Worm (Caenorhabditis elegans) whole organism, L4 larva: Measurements from ENCODE around the gene dmd-3.

ENCODE experiments used
- F10B5.3 ChIP-seq: sonication (generic microtip); optimal IDR thresholded peaks from 2 replicates; lab custom pipeline; 2016; ENCODE audit warnings: mild to moderate bottlenecking, missing genetic modification characterization, missing compliant biosample characterization
- F26F4.8 ChIP-seq: fragments of 200-800 bp; sonication (Bioruptor generic); conservative IDR thresholded peaks from 2 replicates; pipeline ENCODE4 v1.3.6; 2022; ENCODE audit warnings: missing genetic modification characterization, missing compliant biosample characterization
- F37D6.2 ChIP-seq: sonication (generic microtip); optimal IDR thresholded peaks from 2 replicates; lab custom pipeline; 2016; ENCODE audit warnings: mild to moderate bottlenecking, missing genetic modification characterization, missing compliant biosample characterization
- F49E8.2 ChIP-seq: sonication (generic microtip); optimal IDR thresholded peaks from 2 replicates; lab custom pipeline; 2016; ENCODE audit warnings: missing compliant biosample characterization, mild to moderate bottlenecking, missing genetic modification characterization, borderline replicate concordance
- T20F7.1 ChIP-seq: fragments of 200-800 bp; sonication (Bioruptor generic); optimal IDR thresholded peaks from 2 replicates; lab custom pipeline; 2018; ENCODE audit warnings: mild to moderate bottlenecking, missing genetic modification characterization, missing compliant biosample characterization
- T26A8.4 ChIP-seq: fragments of 200-800 bp; sonication (Bioruptor generic); IDR thresholded peaks from 2 replicates; pipeline ENCODE4 v1.3.6; 2022; ENCODE audit warnings: missing genetic modification characterization, missing compliant biosample characterization
- Y105C5A.15 ChIP-seq: fragments of 200-800 bp; sonication (Bioruptor generic); IDR thresholded peaks from 2 replicates; pipeline ENCODE4 v1.3.6; 2022; ENCODE audit warnings: missing genetic modification characterization, missing compliant biosample characterization
- Y48G9A.11 ChIP-seq: fragments of 200-800 bp; sonication (Bioruptor generic); IDR thresholded peaks from 2 replicates; pipeline ENCODE4 v1.3.6; 2022; ENCODE audit warnings: missing genetic modification reagents, missing genetic modification characterization, missing compliant biosample characterization
- Y75B8A.6 ChIP-seq: fragments of 200-800 bp; sonication (Bioruptor generic); IDR thresholded peaks from 2 replicates; pipeline ENCODE4 v1.3.6; 2022; ENCODE audit warnings: missing genetic modification reagents, missing genetic modification characterization, missing compliant biosample characterization
- ZK546.5 ChIP-seq, 2 experiments: sonication (generic microtip); optimal IDR thresholded peaks; 2 replicates each; lab custom pipeline; 2017; ENCODE audit warnings: missing biosample characterization in 2 of 2, missing genetic modification characterization in 2 of 2
- aha-1 ChIP-seq: fragments of 150-350 bp; peaks from one replicate; lab custom pipeline; 2014; ENCODE audit warnings: missing biosample characterization, missing genetic modification characterization
- aly-2 ChIP-seq: sonication (generic microtip); optimal IDR thresholded peaks from 2 replicates; lab custom pipeline; 2018; ENCODE audit warnings: missing biosample characterization, missing genetic modification characterization
- ama-1 ChIP-seq: fragments of 150-350 bp; optimal IDR thresholded peaks from 2 replicates; lab custom pipeline; 2014; ENCODE audit warnings: inconsistent platforms, mixed read lengths
- arid-1 ChIP-seq: fragments of 200-800 bp; sonication (Bioruptor generic); conservative IDR thresholded peaks from 2 replicates; pipeline ENCODE4 v1.3.6; 2022; ENCODE audit warnings: missing genetic modification reagents, missing genetic modification characterization, missing compliant biosample characterization
- ceh-20 ChIP-seq: fragments of 200-800 bp; sonication (Bioruptor generic); IDR thresholded peaks from 2 replicates; pipeline ENCODE4 v1.3.6; 2022; ENCODE audit warnings: missing genetic modification reagents, missing genetic modification characterization, missing compliant biosample characterization
- ceh-28 ChIP-seq: fragments of 150-350 bp; optimal IDR thresholded peaks from 2 replicates; lab custom pipeline; 2014; ENCODE audit warnings: missing biosample characterization, missing genetic modification reagents, missing genetic modification characterization
- ceh-32 ChIP-seq: sonication (generic microtip); optimal IDR thresholded peaks from 2 replicates; lab custom pipeline; 2016; ENCODE audit warnings: mild to moderate bottlenecking, missing genetic modification characterization, missing compliant biosample characterization; ENCODE audit not compliant: poor library complexity
- cey-2 ChIP-seq: sonication (generic microtip); optimal IDR thresholded peaks from 3 replicates; lab custom pipeline; 2017; ENCODE audit warnings: missing genetic modification characterization, mild to moderate bottlenecking, missing compliant biosample characterization, antibody characterized with exemption, borderline replicate concordance; ENCODE audit not compliant: insufficient read depth
- daf-16 ChIP-seq, 3 experiments: sonication (generic microtip); optimal IDR thresholded peaks; 2 replicates each; lab custom pipeline; 2016 to 2017; ENCODE audit warnings: missing genetic modification characterization in 3 of 3, missing genetic modification reagents in 3 of 3, mild to moderate bottlenecking in 2 of 3, missing compliant biosample characterization in 2 of 3, missing biosample characterization in 1 of 3, moderate library complexity in 1 of 3
- daf-19 ChIP-seq: fragments of 200-800 bp; sonication (Bioruptor generic); conservative IDR thresholded peaks from 2 replicates; pipeline ENCODE4 v1.3.6; 2022; ENCODE audit warnings: missing genetic modification characterization, missing compliant biosample characterization
- daf-8 ChIP-seq: fragments of 200-800 bp; sonication (Bioruptor generic); IDR thresholded peaks from 2 replicates; pipeline ENCODE4 v1.3.6; 2022; ENCODE audit warnings: missing genetic modification characterization, missing compliant biosample characterization
- dve-1 ChIP-seq: sonication (generic microtip); optimal IDR thresholded peaks from 2 replicates; lab custom pipeline; 2017; ENCODE audit warnings: antibody characterized with exemption, mild to moderate bottlenecking, missing genetic modification characterization, missing compliant biosample characterization; ENCODE audit not compliant: insufficient read depth
- egl-43 ChIP-seq: fragments of 200-800 bp; sonication (Bioruptor generic); IDR thresholded peaks from 2 replicates; pipeline ENCODE4 v1.3.6; 2022; ENCODE audit warnings: missing genetic modification reagents, missing genetic modification characterization, missing compliant biosample characterization
- fos-1 ChIP-seq: fragments of 150-350 bp; optimal IDR thresholded peaks from 2 replicates; lab custom pipeline; 2014; ENCODE audit warnings: missing biosample characterization, missing genetic modification characterization
- gei-8 ChIP-seq: fragments of 200-800 bp; sonication (Bioruptor generic); optimal IDR thresholded peaks from 2 replicates; lab custom pipeline; 2018; ENCODE audit warnings: mild to moderate bottlenecking, missing genetic modification characterization, missing compliant biosample characterization
- hlh-30 ChIP-seq: sonication (generic microtip); optimal IDR thresholded peaks from 2 replicates; lab custom pipeline; 2017; ENCODE audit warnings: antibody characterized with exemption, mild to moderate bottlenecking, missing genetic modification characterization, missing compliant biosample characterization; ENCODE audit not compliant: insufficient read depth
- jun-1 ChIP-seq: fragments of 150-350 bp; optimal IDR thresholded peaks from 2 replicates; lab custom pipeline; 2014; ENCODE audit warnings: missing biosample characterization, missing genetic modification reagents, missing genetic modification characterization
- lin-1 ChIP-seq: fragments of 200-800 bp; sonication (Bioruptor generic); IDR thresholded peaks from 2 replicates; pipeline ENCODE4 v1.3.6; 2022; ENCODE audit warnings: missing genetic modification reagents, missing genetic modification characterization, missing compliant biosample characterization
- lin-29 ChIP-seq: fragments of 200-800 bp; sonication (Bioruptor generic); IDR thresholded peaks from 2 replicates; pipeline ENCODE4 v1.3.6; 2022; ENCODE audit warnings: missing genetic modification reagents, missing genetic modification characterization, missing compliant biosample characterization
- lsy-2 ChIP-seq, 2 experiments: fragments of 150-350 bp in 1 of 2; sonication (generic microtip) in 1 of 2; optimal IDR thresholded peaks; 2 replicates each; lab custom pipeline; 2014 to 2017; ENCODE audit warnings: missing biosample characterization in 2 of 2, missing genetic modification characterization in 2 of 2
- madf-9 ChIP-seq: fragments of 200-800 bp; sonication (Bioruptor generic); conservative IDR thresholded peaks from 2 replicates; pipeline ENCODE4 v1.3.6; 2022; ENCODE audit warnings: missing genetic modification reagents, missing genetic modification characterization, missing compliant biosample characterization
- mdl-1 ChIP-seq, 2 experiments: fragments of 150-350 bp in 1 of 2; sonication (generic microtip) in 1 of 2; optimal IDR thresholded peaks; 2 replicates each; lab custom pipeline; 2014 to 2017; ENCODE audit warnings: missing biosample characterization in 2 of 2, missing genetic modification characterization in 2 of 2
- mep-1 ChIP-seq: fragments of 150-350 bp; sonication (generic microtip); optimal IDR thresholded peaks from 3 replicates; lab custom pipeline; 2014; ENCODE audit warnings: missing biosample characterization, missing genetic modification characterization
- mes-2 ChIP-seq: sonication (generic microtip); optimal IDR thresholded peaks from 2 replicates; lab custom pipeline; 2016; ENCODE audit warnings: missing genotype, mild to moderate bottlenecking, missing genetic modification characterization, missing compliant biosample characterization; ENCODE audit not compliant: poor library complexity, severe bottlenecking
- nhr-102 ChIP-seq: sonication (generic microtip); optimal IDR thresholded peaks from 2 replicates; lab custom pipeline; 2016; ENCODE audit warnings: mild to moderate bottlenecking, missing genetic modification characterization, moderate library complexity, missing compliant biosample characterization
- nhr-11 ChIP-seq: fragments of 150-350 bp; optimal IDR thresholded peaks from 2 replicates; lab custom pipeline; 2014; ENCODE audit warnings: missing biosample characterization, missing genetic modification characterization
- nhr-111 ChIP-seq: fragments of 200-800 bp; sonication (Bioruptor generic); optimal IDR thresholded peaks from 2 replicates; lab custom pipeline; 2018; ENCODE audit warnings: mild to moderate bottlenecking, missing genetic modification characterization, missing compliant biosample characterization
- nhr-25 ChIP-seq: sonication (generic microtip); optimal IDR thresholded peaks from 2 replicates; lab custom pipeline; 2017; ENCODE audit warnings: missing genetic modification characterization, mild to moderate bottlenecking, missing compliant biosample characterization, antibody characterized with exemption, moderate library complexity, borderline replicate concordance; ENCODE audit not compliant: insufficient read depth
- nhr-6 ChIP-seq: fragments of 150-350 bp; optimal IDR thresholded peaks from 2 replicates; lab custom pipeline; 2014; ENCODE audit warnings: missing biosample characterization, missing genetic modification characterization
- sdz-12 ChIP-seq: fragments of 200-800 bp; sonication (Bioruptor generic); optimal IDR thresholded peaks from 2 replicates; lab custom pipeline; 2018; ENCODE audit warnings: mild to moderate bottlenecking, missing genetic modification characterization, missing compliant biosample characterization
- snpc-1.2 ChIP-seq: fragments of 200-800 bp; sonication (Bioruptor generic); IDR thresholded peaks from 2 replicates; pipeline ENCODE4 v1.3.6; 2022; ENCODE audit warnings: missing genetic modification reagents, missing genetic modification characterization, missing compliant biosample characterization
- snpc-4 ChIP-seq: fragments of 150-350 bp; optimal IDR thresholded peaks from 2 replicates; lab custom pipeline; 2014; ENCODE audit warnings: missing biosample characterization, missing genetic modification characterization
- spr-3 ChIP-seq: fragments of 200-800 bp; sonication (Bioruptor generic); optimal IDR thresholded peaks from 2 replicates; lab custom pipeline; 2018; ENCODE audit warnings: mild to moderate bottlenecking, missing genetic modification characterization, missing compliant biosample characterization
- tra-1 ChIP-seq: fragments of 200-800 bp; sonication (Bioruptor generic); IDR thresholded peaks from 2 replicates; pipeline ENCODE4 v1.3.6; 2022; ENCODE audit warnings: missing genetic modification reagents, missing genetic modification characterization, missing compliant biosample characterization
- unc-39 ChIP-seq: sonication (generic microtip); optimal IDR thresholded peaks from 2 replicates; lab custom pipeline; 2017; ENCODE audit warnings: missing biosample characterization, missing genetic modification characterization
- unc-62 ChIP-seq, 3 experiments: fragments of 150-350 bp in 1 of 3; sonication (generic microtip); optimal IDR thresholded peaks in 2 of 3; peaks in 1 of 3; 1 replicate in 1 of 3; 2 replicates in 2 of 3; lab custom pipeline; 2014 to 2017; ENCODE audit warnings: missing biosample characterization in 3 of 3, missing genetic modification characterization in 3 of 3, missing genetic modification reagents in 3 of 3, missing genotype in 1 of 3
- zfp-2 ChIP-seq: sonication (generic microtip); optimal IDR thresholded peaks from 2 replicates; lab custom pipeline; 2016; ENCODE audit warnings: mild to moderate bottlenecking, missing genetic modification characterization, missing compliant biosample characterization
- zfp-3 ChIP-seq: fragments of 200-800 bp; sonication (Bioruptor generic); conservative IDR thresholded peaks from 2 replicates; pipeline ENCODE4 v1.3.6; 2022; ENCODE audit warnings: missing genetic modification reagents, missing genetic modification characterization, missing compliant biosample characterization
- zip-11 ChIP-seq: fragments of 200-800 bp; sonication (Bioruptor generic); IDR thresholded peaks from 2 replicates; pipeline ENCODE4 v1.3.6; 2022; ENCODE audit warnings: missing genetic modification characterization, missing compliant biosample characterization
- ztf-7 ChIP-seq: fragments of 150-350 bp; optimal IDR thresholded peaks from 2 replicates; lab custom pipeline; 2014; ENCODE audit warnings: missing biosample characterization, missing genetic modification characterization

The dmd-3 gene

ce11 chrV:19666308-19666707 is 11.3 kb upstream of the dmd-3 start:
- no peak for TF ChIP-seq ceh-28 (tag; lab: Kevin White, UChicago)
- TF ChIP-seq lin-1 (GFP tag; lab: Robert Waterston, UW), result no peak
- no peak for TF ChIP-seq fos-1
- TF ChIP-seq mep-1, result no peak
- TF ChIP-seq unc-39 (tag; lab: Kevin White, UChicago), result no peak
- TF ChIP-seq F49E8.2 (tag; lab: Kevin White, UChicago), result no peak
- TF ChIP-seq daf-8 (GFP tag; lab: Robert Waterston, UW), result no peak
- peak; percentile 5 for TF ChIP-seq nhr-6
- TF ChIP-seq F10B5.3 (tag; lab: Kevin White, UChicago), result no peak
- no peak for TF ChIP-seq ama-1 (lab: Kevin White, UChicago)
- TF ChIP-seq daf-16 (GFP tag; optimal IDR thresholded peaks at IDR 0.05; lab: Kevin White, UChicago), result no peak
- TF ChIP-seq daf-16 (tag; optimal IDR thresholded peaks at IDR 0.05; lab: Kevin White, UChicago), result no peak
- TF ChIP-seq lsy-2 (tag; optimal IDR thresholded peaks at IDR 0.05; lab: Kevin White, UChicago), result no peak
- TF ChIP-seq zfp-3 (GFP tag; lab: Robert Waterston, UW), result no peak
- TF ChIP-seq gei-8 (GFP tag; lab: Kevin White, UChicago), result no peak
- peak; percentile 12 for TF ChIP-seq nhr-25 (tag; lab: Kevin White, UChicago)
- no peak for TF ChIP-seq egl-43
- peak; percentile 63; the same call in 1 of the 2 replicates for TF ChIP-seq tra-1 (GFP tag; lab: Robert Waterston, UW)
- no peak for TF ChIP-seq daf-19 (GFP tag; lab: Robert Waterston, UW)
- no peak for TF ChIP-seq dve-1 (tag; lab: Kevin White, UChicago)
- TF ChIP-seq T26A8.4 (GFP tag; lab: Robert Waterston, UW), result no peak
- TF ChIP-seq lin-29 (GFP tag; lab: Robert Waterston, UW), result peak; percentile 62; the same call in 1 of the 2 replicates
- no peak for TF ChIP-seq ceh-20 (GFP tag; lab: Robert Waterston, UW)
- peak; percentile 80 for TF ChIP-seq hlh-30
- TF ChIP-seq nhr-102 (tag; lab: Kevin White, UChicago), result no peak
- TF ChIP-seq ceh-32, result no peak
- no peak for TF ChIP-seq ztf-7
- no peak for TF ChIP-seq nhr-11 (tag; lab: Kevin White, UChicago)
- no peak for TF ChIP-seq zfp-2
- TF ChIP-seq F37D6.2 (tag; lab: Kevin White, UChicago), result no peak
- no peak for TF ChIP-seq ZK546.5 (tag; optimal IDR thresholded peaks at IDR 0.05; lab: Kevin White, UChicago)
- TF ChIP-seq mdl-1 (tag; optimal IDR thresholded peaks at IDR 0.05; lab: Kevin White, UChicago), result peak in 1 of 2 experiments; percentile 60
- TF ChIP-seq snpc-4 (tag; lab: Kevin White, UChicago), result no peak
- TF ChIP-seq zip-11 (GFP tag; lab: Robert Waterston, UW), result no peak
- TF ChIP-seq F26F4.8 (GFP tag; lab: Robert Waterston, UW), result no peak
- no peak for TF ChIP-seq aly-2 (tag; lab: Kevin White, UChicago)
- no peak for TF ChIP-seq mes-2
- TF ChIP-seq nhr-111 (GFP tag; lab: Kevin White, UChicago), result no peak
- no peak for TF ChIP-seq jun-1 (tag; lab: Kevin White, UChicago)
- no peak for TF ChIP-seq madf-9
- TF ChIP-seq arid-1, result no peak
- no peak for TF ChIP-seq sdz-12 (GFP tag; lab: Kevin White, UChicago)
- peak; percentile 31 for TF ChIP-seq aha-1 (tag; lab: Kevin White, UChicago)
- no peak for TF ChIP-seq T20F7.1
- TF ChIP-seq snpc-1.2, result no peak
- no peak for TF ChIP-seq cey-2 (tag; lab: Kevin White, UChicago)
- no peak for TF ChIP-seq Y75B8A.6 (GFP tag; lab: Robert Waterston, UW)
- TF ChIP-seq spr-3, result no peak
- TF ChIP-seq Y48G9A.11 (GFP tag; lab: Robert Waterston, UW), result no peak
- TF ChIP-seq unc-62 (GFP tag; optimal IDR thresholded peaks at IDR 0.05 in 1 of 2; lab: Kevin White, UChicago), result peak in 1 of 2 experiments; percentile 77
- TF ChIP-seq unc-62 (tag; optimal IDR thresholded peaks at IDR 0.05; lab: Kevin White, UChicago), result no peak
- TF ChIP-seq Y105C5A.15 (GFP tag; lab: Robert Waterston, UW), result no peak
